Fruit fly (Drosophila melanogaster) whole organism, embryonic: ENCODE data around the gene CG43131.
A peak's percentile ranks its signal among the peaks of the same experiment; 100 is the strongest.

ENCODE experiments used
- CG12155 ChIP-seq: fragments of 200-800 bp; sonication (Bioruptor generic); optimal IDR thresholded peaks from 3 replicates; lab custom pipeline; 2016; ENCODE audit warnings: missing biosample characterization, missing genetic modification characterization
- Drgx ChIP-seq: fragments of 200-800 bp; sonication (Bioruptor generic); IDR thresholded peaks from 2 replicates; pipeline ENCODE4 v1.3.6; 2022; ENCODE audit warnings: missing biosample characterization, missing genetic modification characterization
- H15 ChIP-seq: fragments of 200-800 bp; sonication (Bioruptor generic); IDR thresholded peaks from 3 replicates; pipeline ENCODE4 v1.3.6; 2022; ENCODE audit warnings: missing biosample characterization, missing genetic modification characterization
- Lhr ChIP-seq: fragments of 200-800 bp; sonication (Bioruptor generic); optimal IDR thresholded peaks from 3 replicates; lab custom pipeline; 2017; ENCODE audit warnings: mild to moderate bottlenecking, missing biosample characterization, missing genetic modification reagents, missing genetic modification characterization
- ac ChIP-seq: fragments of 200-800 bp; sonication (Bioruptor generic); optimal IDR thresholded peaks from 3 replicates; lab custom pipeline; 2017; ENCODE audit warnings: missing biosample characterization, mild to moderate bottlenecking, missing genetic modification characterization
- gcm2 ChIP-seq: fragments of 200-800 bp; sonication (Bioruptor generic); optimal IDR thresholded peaks from 2 replicates; lab custom pipeline; 2016; ENCODE audit warnings: missing biosample characterization, missing genetic modification characterization
- nau ChIP-seq: fragments of 200-800 bp; sonication (Bioruptor generic); optimal IDR thresholded peaks from 3 replicates; lab custom pipeline; 2017; ENCODE audit warnings: missing biosample characterization, mild to moderate bottlenecking, missing genetic modification characterization, missing genetic modification reagents
- so ChIP-seq: fragments of 200-800 bp; sonication (Bioruptor generic); IDR thresholded peaks from 3 replicates; pipeline ENCODE4 v1.3.6; 2022; ENCODE audit warnings: missing biosample characterization, missing genetic modification characterization
- vvl ChIP-seq: fragments of 200-800 bp; sonication (Bioruptor generic); IDR thresholded peaks from 2 replicates; pipeline ENCODE4 v1.3.6; 2022; ENCODE audit warnings: missing biosample characterization, missing genetic modification characterization

- TF ChIP-seq ac (GFP tag; lab: Kevin White, UChicago) (peak; percentile 76), H15 (GFP tag; lab: Robert Waterston, UW) (no peak), Lhr (GFP tag; lab: Kevin White, UChicago) (peak; percentile 12), vvl (no peak), CG12155 (GFP tag; lab: Kevin White, UChicago) (no peak), nau (GFP tag; lab: Kevin White, UChicago) (peak; percentile 75), so (GFP tag; lab: Robert Waterston, UW) (no peak), Drgx (GFP tag; lab: Robert Waterston, UW) (no peak), gcm2 (GFP tag; lab: Kevin White, UChicago) (no peak)
Observed at dm6 chr3R:5087833-5088262, 21.1 kb downstream of the CG43131 start.
